Worm (Caenorhabditis elegans): ENCODE data around the gene clec-255.
"Not testable (repeated sequence)": the region's sequence is repeated elsewhere in the genome, so short reads cannot be mapped to it uniquely, and the experiment has no call there.

DNA sequence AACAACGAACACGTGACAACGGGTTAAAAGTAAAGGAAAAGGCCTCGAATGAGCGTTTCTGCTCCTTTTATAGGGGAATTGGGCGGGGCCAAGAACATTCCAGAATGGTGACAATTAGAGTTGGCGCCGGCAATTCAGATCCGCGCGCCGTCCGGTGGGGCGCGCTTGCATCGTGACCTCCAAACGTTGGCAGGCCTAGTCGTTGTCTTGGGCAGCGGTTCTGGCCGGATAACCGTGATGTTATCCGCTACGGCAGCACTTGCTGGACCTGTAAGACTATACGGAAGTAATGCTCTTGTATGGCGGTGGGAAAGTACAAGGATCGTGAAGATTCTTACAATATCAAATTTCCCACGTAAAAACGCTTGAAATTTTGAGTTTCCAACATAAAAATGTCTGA lies 45.7 kb downstream of the clec-255 start:
- TF ChIP-seq fos-1 (tag; optimal IDR thresholded peaks at IDR 0.05); pqm-1 (tag; optimal IDR thresholded peaks at IDR 0.05); lsy-2 (tag; optimal IDR thresholded peaks at IDR 0.05); hpl-2 (GFP tag; optimal IDR thresholded peaks at IDR 0.05); rnt-1 (tag; optimal IDR thresholded peaks at IDR 0.05); zip-4 (GFP tag; optimal IDR thresholded peaks at IDR 0.05); nhr-237 (tag; optimal IDR thresholded peaks at IDR 0.05); nhr-47 (tag; optimal IDR thresholded peaks at IDR 0.05); unc-130 (tag; optimal IDR thresholded peaks at IDR 0.05); efl-1 (optimal IDR thresholded peaks at IDR 0.05); efl-1 (GFP tag; optimal IDR thresholded peaks at IDR 0.05 in 1 of 2); nhr-12 (tag; optimal IDR thresholded peaks at IDR 0.05); mef-2 (tag; optimal IDR thresholded peaks at IDR 0.05); elt-2 (tag; optimal IDR thresholded peaks at IDR 0.05); lin-13 (GFP tag; optimal IDR thresholded peaks at IDR 0.05): not testable (repeated sequence)

Measured in whole organism, L1 larva.